Worm (Caenorhabditis elegans): ENCODE measurements around the gene F11C1.4.

The F11C1.4 gene

DNA sequence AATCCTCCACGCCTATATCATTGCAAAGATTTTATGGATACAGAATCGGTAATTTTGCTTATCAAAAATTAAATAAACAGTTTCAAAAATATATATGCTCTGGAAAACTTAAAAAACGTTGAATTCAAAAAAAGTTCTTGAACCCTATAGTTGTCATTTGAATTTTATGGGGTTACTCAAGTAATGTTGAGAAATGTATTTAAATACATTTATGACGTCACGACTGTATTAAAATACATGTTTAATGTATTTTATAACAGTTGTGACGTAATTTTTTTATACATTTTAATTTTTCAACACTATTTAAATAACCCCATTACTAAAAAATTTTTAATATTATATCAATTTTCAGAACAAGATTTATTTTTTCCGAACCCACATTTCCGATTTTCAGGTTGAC lies 19.3 kb downstream of the F11C1.4 start:
- TF ChIP-seq hlh-13 (GFP tag; optimal IDR thresholded peaks at IDR 0.05) (no peak), nfya-1 (tag; optimal IDR thresholded peaks at IDR 0.05) (no peak), gmeb-2 (tag; optimal IDR thresholded peaks at IDR 0.05) (no peak), K09A11.1 (tag; optimal IDR thresholded peaks at IDR 0.05; ENCODE audit: insufficient read depth) (no peak), ceh-6 (GFP tag; optimal IDR thresholded peaks at IDR 0.05) (no peak), ceh-24 (tag; optimal IDR thresholded peaks at IDR 0.05) (no peak), K02D7.2 (tag; optimal IDR thresholded peaks at IDR 0.05) (no peak), nhr-11 (tag; optimal IDR thresholded peaks at IDR 0.05) (no peak), unc-42 (tag; optimal IDR thresholded peaks at IDR 0.05) (no peak), sdc-2 (tag; optimal IDR thresholded peaks at IDR 0.05) (no peak), pat-9 (tag; optimal IDR thresholded peaks at IDR 0.05) (no peak), Y22D7AL.16 (tag; optimal IDR thresholded peaks at IDR 0.05) (no peak), ceh-31 (tag; optimal IDR thresholded peaks at IDR 0.05) (no peak), mec-3 (tag; optimal IDR thresholded peaks at IDR 0.05; ENCODE audit: borderline replicate concordance) (no peak), lin-11 (tag; optimal IDR thresholded peaks at IDR 0.05) (no peak), sox-4 (tag; optimal IDR thresholded peaks at IDR 0.05) (no peak), ceh-48 (tag; optimal IDR thresholded peaks at IDR 0.05) (no peak), C38D4.7 (GFP tag; optimal IDR thresholded peaks at IDR 0.05) (no peak), elt-2 (tag; optimal IDR thresholded peaks at IDR 0.05) (no peak)

DNA sequence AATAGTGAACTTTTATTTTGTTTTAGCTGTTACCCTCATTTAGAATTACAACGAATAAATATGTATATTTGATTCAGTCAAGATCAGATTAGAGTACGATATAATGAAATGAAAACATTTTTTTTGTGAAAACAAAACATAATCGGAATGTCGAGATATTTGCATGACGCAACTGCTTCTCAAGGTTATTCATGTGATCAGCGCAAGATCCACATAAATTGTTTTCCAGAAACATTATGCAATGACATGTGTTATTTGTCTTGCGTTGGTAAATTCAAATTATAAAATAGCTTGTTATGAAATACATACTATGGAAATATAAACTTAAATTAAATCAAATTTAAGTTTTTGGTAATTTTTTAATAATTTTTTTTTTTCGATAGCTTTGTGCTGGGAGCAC lies 22.7 kb downstream of the F11C1.4 start:
- TF ChIP-seq nfya-1 (tag; optimal IDR thresholded peaks at IDR 0.05) (no peak), hlh-8 (tag; optimal IDR thresholded peaks at IDR 0.05) (no peak), pag-3 (tag; optimal IDR thresholded peaks at IDR 0.05; ENCODE audit: borderline replicate concordance) (no peak), Y22D7AL.16 (tag; optimal IDR thresholded peaks at IDR 0.05) (no peak), ceh-14 (tag; optimal IDR thresholded peaks at IDR 0.05) (no peak), K02D7.2 (tag; optimal IDR thresholded peaks at IDR 0.05) (no peak), ceh-22 (tag; optimal IDR thresholded peaks at IDR 0.05) (no peak), ceh-45 (GFP tag; IDR thresholded peaks at IDR 0.05) (no peak), unc-55 (GFP tag; optimal IDR thresholded peaks at IDR 0.05) (no peak), ceh-6 (GFP tag; optimal IDR thresholded peaks at IDR 0.05) (no peak), unc-3 (GFP tag; conservative IDR thresholded peaks at IDR 0.05) (no peak), unc-3 (tag; optimal IDR thresholded peaks at IDR 0.05) (no peak), sdc-2 (tag; optimal IDR thresholded peaks at IDR 0.05) (no peak), fkh-10 (GFP tag; optimal IDR thresholded peaks at IDR 0.05) (no peak)

ce11 chrX:13000837-13001236 lies 24.0 kb downstream of the F11C1.4 start:
- TF ChIP-seq ets-4 (tag; optimal IDR thresholded peaks at IDR 0.05) = no peak

DNA sequence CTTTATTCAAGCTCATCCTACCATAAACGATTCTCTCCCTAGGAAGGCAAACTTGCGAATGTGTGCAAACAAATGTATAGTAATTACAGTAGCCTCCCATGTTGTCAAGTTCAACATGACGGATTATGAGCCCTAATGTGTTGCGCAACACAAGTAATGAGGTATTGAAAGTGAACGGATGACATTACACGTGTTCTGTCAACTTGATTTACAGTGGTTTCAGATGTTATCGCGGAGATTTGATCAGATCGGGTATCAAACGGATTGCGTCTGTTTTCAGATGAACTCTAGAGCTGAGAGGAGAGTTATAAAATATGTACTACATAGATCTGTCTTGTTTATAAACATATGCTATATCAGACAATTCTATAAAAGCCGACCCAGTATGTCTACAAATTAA lies 25.4 kb downstream of the F11C1.4 start:
- no peak for TF ChIP-seq gmeb-2 (tag; optimal IDR thresholded peaks at IDR 0.05)
- no peak for TF ChIP-seq ceh-19 (GFP tag; optimal IDR thresholded peaks at IDR 0.05)
- TF ChIP-seq sox-4 (tag; optimal IDR thresholded peaks at IDR 0.05) = no peak
- no peak for TF ChIP-seq hlh-8 (tag; optimal IDR thresholded peaks at IDR 0.05)
- TF ChIP-seq lin-11 (tag; optimal IDR thresholded peaks at IDR 0.05) = no peak
- no peak for TF ChIP-seq dve-1 (tag; optimal IDR thresholded peaks at IDR 0.05)
- TF ChIP-seq ceh-9 (tag; optimal IDR thresholded peaks at IDR 0.05) = no peak

ce11 chrX:13003092-13003491 lies 26.2 kb downstream of the F11C1.4 start:
- no peak for TF ChIP-seq sox-2 (GFP tag; IDR thresholded peaks at IDR 0.05)
- TF ChIP-seq fax-1 (tag; optimal IDR thresholded peaks at IDR 0.05) = no peak
- TF ChIP-seq ceh-14 (tag; optimal IDR thresholded peaks at IDR 0.05) = no peak
- no peak for TF ChIP-seq elt-2 (tag; optimal IDR thresholded peaks at IDR 0.05)
- no peak for TF ChIP-seq fkh-10 (GFP tag; optimal IDR thresholded peaks at IDR 0.05)
- TF ChIP-seq ztf-16 (tag; optimal IDR thresholded peaks at IDR 0.05) = no peak
- TF ChIP-seq elt-4 (tag; optimal IDR thresholded peaks at IDR 0.05) = no peak
- no peak for TF ChIP-seq madf-2 (tag; optimal IDR thresholded peaks at IDR 0.05)
- no peak for TF ChIP-seq zip-5 (tag; optimal IDR thresholded peaks at IDR 0.05)
- no peak for TF ChIP-seq ceh-2 (tag; optimal IDR thresholded peaks at IDR 0.05)
- TF ChIP-seq gmeb-2 (tag; optimal IDR thresholded peaks at IDR 0.05) = no peak
- TF ChIP-seq Y22D7AL.16 (tag; optimal IDR thresholded peaks at IDR 0.05) = no peak
- TF ChIP-seq nfya-1 (tag; optimal IDR thresholded peaks at IDR 0.05) = no peak
- no peak for TF ChIP-seq ceh-48 (tag; optimal IDR thresholded peaks at IDR 0.05)
- no peak for TF ChIP-seq pqm-1 (tag; optimal IDR thresholded peaks at IDR 0.05)
- no peak for TF ChIP-seq ceh-19 (GFP tag; optimal IDR thresholded peaks at IDR 0.05)
- TF ChIP-seq che-1 (tag; optimal IDR thresholded peaks at IDR 0.05) = no peak
